Worm (Caenorhabditis elegans): ENCODE data around the gene nlp-29.

DNA sequence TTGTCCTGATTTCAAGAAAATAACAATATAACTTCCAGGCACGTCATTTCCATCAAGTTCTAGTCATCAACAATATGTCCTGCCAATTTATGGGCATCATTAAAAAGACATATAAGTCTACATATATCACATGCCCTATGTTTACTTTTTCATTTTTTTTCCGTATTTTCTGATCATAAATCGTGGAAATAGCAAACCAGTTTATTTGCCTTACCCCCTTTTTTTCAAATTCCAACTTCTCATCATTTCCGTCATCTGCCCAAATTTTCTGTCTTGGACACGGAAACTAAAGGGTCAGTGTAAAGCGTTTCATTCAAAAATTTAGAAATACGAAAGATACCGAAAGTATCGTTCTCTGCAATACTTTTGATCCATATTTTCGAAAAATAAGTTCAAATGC is 8.1 kb downstream of the nlp-29 start:
- TF ChIP-seq lin-39 (tag; optimal IDR thresholded peaks at IDR 0.05), result no peak
- TF ChIP-seq nhr-11 (tag; optimal IDR thresholded peaks at IDR 0.05), result no peak
- TF ChIP-seq ztf-1 (GFP tag; conservative IDR thresholded peaks at IDR 0.05), result no peak
- TF ChIP-seq peb-1 (tag; optimal IDR thresholded peaks at IDR 0.05), result no peak
